Worm (Caenorhabditis elegans) whole organism, L3 larva: Measurements from ENCODE around the gene T13C5.6.

Source experiments
- ceh-82 ChIP-seq: fragments of 150-350 bp; optimal IDR thresholded peaks from 2 replicates; lab custom pipeline; 2014; ENCODE audit warnings: missing biosample characterization, missing genetic modification characterization
- eor-1 ChIP-seq, 2 experiments: fragments of 150-350 bp; optimal IDR thresholded peaks; 2 replicates each; lab custom pipeline; 2014 to 2018; ENCODE audit warnings: missing biosample characterization in 2 of 2, missing genetic modification characterization in 2 of 2
- mdl-1 ChIP-seq: fragments of 150-350 bp; optimal IDR thresholded peaks from 2 replicates; lab custom pipeline; 2014; ENCODE audit warnings: missing biosample characterization, missing genetic modification characterization
- skn-1 ChIP-seq: fragments of 150-350 bp; optimal IDR thresholded peaks from 2 replicates; lab custom pipeline; 2014; ENCODE audit warnings: missing biosample characterization, missing genetic modification characterization

- TF ChIP-seq ceh-82 (tag; lab: Kevin White, UChicago) (no peak), eor-1 (tag; optimal IDR thresholded peaks at IDR 0.05; lab: Kevin White, UChicago) (no peak), mdl-1 (no peak), skn-1 (no peak)
Measured at ce11 chrX:6196627-6197026, 10.9 kb downstream of the T13C5.6 start, which contains the start of gene daf-9.
